Worm (Caenorhabditis elegans) whole organism, dauer: Measurements from ENCODE around the gene T16H12.2.

Experiments
- unc-62 ChIP-seq: sonication (generic microtip); optimal IDR thresholded peaks from 2 replicates; lab custom pipeline; 2017; ENCODE audit warnings: missing biosample characterization, missing genetic modification reagents, missing genetic modification characterization

T16H12.2 gene

ce11 chrIII:10123586-10124233 is 37.6 kb downstream of the T16H12.2 start, which contains the start of gene ttll-4:
ttll-4 (plus strand) TSS chrIII:10124183.
- no peak for TF ChIP-seq unc-62 (GFP tag; lab: Kevin White, UChicago)

ce11 chrIII:10126375-10126774 is 40.3 kb downstream of the T16H12.2 start:
- no peak for TF ChIP-seq unc-62 (GFP tag; lab: Kevin White, UChicago)

DNA sequence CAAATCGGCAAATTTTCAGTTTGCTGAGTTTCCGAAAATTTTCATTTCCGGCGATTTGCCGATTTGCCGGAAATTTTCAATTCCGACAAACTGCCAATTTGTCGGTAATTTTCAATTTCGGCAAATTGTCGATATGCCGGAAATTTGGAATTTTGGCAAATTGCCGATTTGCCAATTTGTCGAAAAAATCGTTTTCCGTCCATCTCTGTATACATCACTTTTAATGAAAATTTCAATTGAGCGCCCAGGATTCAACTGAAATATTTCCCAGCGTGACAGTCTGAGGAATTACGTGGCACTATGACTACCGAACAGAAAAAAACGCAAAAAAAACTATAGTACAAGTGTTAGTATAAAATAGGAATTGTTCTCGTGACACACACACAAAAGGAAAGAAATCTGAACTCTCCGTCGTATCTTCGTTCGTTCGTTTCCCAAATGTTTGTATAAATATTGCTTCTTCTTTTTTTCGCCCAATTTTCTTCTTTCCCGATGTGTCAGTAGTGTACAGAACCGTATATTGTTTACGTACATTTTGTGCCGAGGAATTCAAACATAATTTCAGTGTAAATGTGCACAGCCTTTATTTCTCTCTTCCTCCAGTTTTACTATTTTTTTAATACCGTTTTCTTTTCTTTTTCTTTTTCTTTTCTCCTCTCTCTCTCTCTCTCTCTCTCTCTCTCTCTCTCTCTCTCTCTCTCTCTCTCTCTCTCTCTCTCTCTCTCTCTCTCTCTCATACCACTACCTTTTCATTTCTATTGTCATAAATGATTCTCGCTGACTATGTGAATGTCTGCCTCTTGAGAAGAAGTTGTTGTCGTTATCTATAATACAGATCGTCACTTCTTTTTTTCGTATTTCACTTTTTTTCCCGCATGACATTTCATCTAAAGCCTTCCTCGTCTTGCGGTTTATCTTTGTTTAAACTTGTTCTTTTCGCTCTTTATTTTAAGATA is 46.7 kb downstream of the T16H12.2 start:
- TF ChIP-seq unc-62 (GFP tag; lab: Kevin White, UChicago): no peak

DNA sequence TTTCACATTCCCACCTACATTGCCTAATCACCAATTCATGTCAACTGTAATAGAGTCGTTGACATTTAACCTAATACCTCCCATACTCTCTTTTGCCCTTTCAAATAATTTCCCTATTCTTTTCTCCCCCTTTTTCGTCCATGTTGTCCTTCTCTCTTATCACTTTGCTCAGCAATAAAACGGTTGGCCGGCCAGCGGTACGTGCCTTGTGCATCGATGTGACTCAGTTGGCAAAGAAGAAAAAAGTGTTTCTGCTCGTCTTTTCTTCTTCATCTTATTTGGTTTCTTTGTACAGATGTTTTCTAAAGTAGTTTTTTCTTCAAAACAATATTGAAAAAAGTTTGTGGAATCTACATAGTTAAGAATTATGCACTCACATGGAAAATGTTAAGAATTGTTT is 48.4 kb downstream of the T16H12.2 start:
- TF ChIP-seq unc-62 (GFP tag; lab: Kevin White, UChicago): no peak
